Worm (Caenorhabditis elegans): ENCODE data around the gene tbx-40.
"Not testable (repeated sequence)": the region's sequence is repeated elsewhere in the genome, so short reads cannot be mapped to it uniquely, and the experiment has no call there.

tbx-40 gene

ce11 chrIV:15311590-15311989 lies 16.4 kb downstream of the tbx-40 start, which contains the start of gene Y73F8A.12:
Gene Y73F8A.12 (minus strand): TSS chrIV:15311690.
- TF ChIP-seq cog-1 (tag; optimal IDR thresholded peaks at IDR 0.05); flt-1 (GFP tag; IDR thresholded peaks at IDR 0.05); ztf-23 (GFP tag; IDR thresholded peaks at IDR 0.05): not testable (repeated sequence)

ce11 chrIV:15302151-15302550 lies 25.8 kb downstream of the tbx-40 start, which contains the start of gene best-21:
Gene best-21 (plus strand): TSS chrIV:15302451.
- no peak for TF ChIP-seq ztf-29 (GFP tag; IDR thresholded peaks at IDR 0.05)
- no peak for TF ChIP-seq ref-1 (GFP tag; conservative IDR thresholded peaks at IDR 0.05)
- no peak for TF ChIP-seq flt-1 (GFP tag; IDR thresholded peaks at IDR 0.05)
- TF ChIP-seq tab-1 (GFP tag; IDR thresholded peaks at IDR 0.05): no peak
- no peak for TF ChIP-seq T22C8.4 (GFP tag; IDR thresholded peaks at IDR 0.05)
- no peak for TF ChIP-seq cog-1 (tag; optimal IDR thresholded peaks at IDR 0.05)
- TF ChIP-seq ztf-23 (GFP tag; IDR thresholded peaks at IDR 0.05): no peak

- TF ChIP-seq T22C8.4 (GFP tag; IDR thresholded peaks at IDR 0.05): no peak
- TF ChIP-seq med-1 (GFP tag; optimal IDR thresholded peaks at IDR 0.05; ENCODE audit: insufficient read depth): no peak
- no peak for TF ChIP-seq ztf-23 (GFP tag; IDR thresholded peaks at IDR 0.05)
- TF ChIP-seq tab-1 (GFP tag; IDR thresholded peaks at IDR 0.05): no peak
- TF ChIP-seq ref-1 (GFP tag; conservative IDR thresholded peaks at IDR 0.05): no peak
- TF ChIP-seq klf-2 (GFP tag; conservative IDR thresholded peaks at IDR 0.05): no peak
- no peak for TF ChIP-seq ztf-29 (GFP tag; IDR thresholded peaks at IDR 0.05)
- TF ChIP-seq cog-1 (tag; optimal IDR thresholded peaks at IDR 0.05): no peak
- no peak for TF ChIP-seq flt-1 (GFP tag; IDR thresholded peaks at IDR 0.05)
Observed at ce11 chrIV:15300041-15300440, 28.0 kb downstream of the tbx-40 start.

ce11 chrIV:15294040-15294439 lies 34.0 kb downstream of the tbx-40 start, which contains the start of gene Y73F8A.10:
Gene Y73F8A.10 (plus strand): TSS chrIV:15294340.
- TF ChIP-seq cog-1 (tag; optimal IDR thresholded peaks at IDR 0.05) (no peak), ztf-29 (GFP tag; IDR thresholded peaks at IDR 0.05) (no peak), ztf-23 (GFP tag; IDR thresholded peaks at IDR 0.05) (no peak), klf-2 (GFP tag; conservative IDR thresholded peaks at IDR 0.05) (no peak), med-1 (GFP tag; optimal IDR thresholded peaks at IDR 0.05; ENCODE audit: insufficient read depth) (no peak), ref-1 (GFP tag; conservative IDR thresholded peaks at IDR 0.05) (no peak), tab-1 (GFP tag; IDR thresholded peaks at IDR 0.05) (no peak)

- TF ChIP-seq ref-1 (GFP tag; conservative IDR thresholded peaks at IDR 0.05): no peak
- no peak for TF ChIP-seq tab-1 (GFP tag; IDR thresholded peaks at IDR 0.05)
- TF ChIP-seq T22C8.4 (GFP tag; IDR thresholded peaks at IDR 0.05): no peak
- no peak for TF ChIP-seq klf-2 (GFP tag; conservative IDR thresholded peaks at IDR 0.05)
- no peak for TF ChIP-seq ztf-29 (GFP tag; IDR thresholded peaks at IDR 0.05)
- no peak for TF ChIP-seq med-1 (GFP tag; optimal IDR thresholded peaks at IDR 0.05; ENCODE audit: insufficient read depth)
- TF ChIP-seq cog-1 (tag; optimal IDR thresholded peaks at IDR 0.05): no peak
- TF ChIP-seq flt-1 (GFP tag; IDR thresholded peaks at IDR 0.05): no peak
- TF ChIP-seq ztf-23 (GFP tag; IDR thresholded peaks at IDR 0.05): no peak
Observed at ce11 chrIV:15291607-15292006, 36.4 kb downstream of the tbx-40 start, which contains the start of gene pqn-91. Gene pqn-91 (plus strand): TSS chrIV:15291907.

- TF ChIP-seq flt-1 (GFP tag; IDR thresholded peaks at IDR 0.05) (no peak), tab-1 (GFP tag; IDR thresholded peaks at IDR 0.05) (no peak), ztf-29 (GFP tag; IDR thresholded peaks at IDR 0.05) (no peak), med-1 (GFP tag; optimal IDR thresholded peaks at IDR 0.05; ENCODE audit: insufficient read depth) (no peak), klf-2 (GFP tag; conservative IDR thresholded peaks at IDR 0.05) (no peak), T22C8.4 (GFP tag; IDR thresholded peaks at IDR 0.05) (no peak), ref-1 (GFP tag; conservative IDR thresholded peaks at IDR 0.05) (no peak), ztf-23 (GFP tag; IDR thresholded peaks at IDR 0.05) (no peak), cog-1 (tag; optimal IDR thresholded peaks at IDR 0.05) (no peak)
Observed at ce11 chrIV:15291162-15291561, 36.8 kb downstream of the tbx-40 start, which contains the start of gene pqn-90. Gene pqn-90 (minus strand): TSS chrIV:15291262.

ce11 chrIV:15289508-15289907 lies 38.5 kb downstream of the tbx-40 start:
- TF ChIP-seq med-1 (GFP tag; optimal IDR thresholded peaks at IDR 0.05; ENCODE audit: insufficient read depth): peak; percentile 49
- TF ChIP-seq ref-1 (GFP tag; conservative IDR thresholded peaks at IDR 0.05): peak; percentile 76
- TF ChIP-seq ztf-29 (GFP tag; IDR thresholded peaks at IDR 0.05): no peak
- no peak for TF ChIP-seq cog-1 (tag; optimal IDR thresholded peaks at IDR 0.05)
- peak; percentile 87 for TF ChIP-seq tab-1 (GFP tag; IDR thresholded peaks at IDR 0.05)
- TF ChIP-seq ztf-23 (GFP tag; IDR thresholded peaks at IDR 0.05): no peak; the same call in 1 of the 2 replicates
- TF ChIP-seq flt-1 (GFP tag; IDR thresholded peaks at IDR 0.05): peak; percentile 90
- no peak for TF ChIP-seq klf-2 (GFP tag; conservative IDR thresholded peaks at IDR 0.05)
- TF ChIP-seq T22C8.4 (GFP tag; IDR thresholded peaks at IDR 0.05): peak; percentile 79

ce11 chrIV:15283617-15284016 lies 44.4 kb downstream of the tbx-40 start:
- TF ChIP-seq T22C8.4 (GFP tag; IDR thresholded peaks at IDR 0.05) (no peak), tab-1 (GFP tag; IDR thresholded peaks at IDR 0.05) (no peak), ztf-29 (GFP tag; IDR thresholded peaks at IDR 0.05) (no peak), med-1 (GFP tag; optimal IDR thresholded peaks at IDR 0.05; ENCODE audit: insufficient read depth) (no peak), cog-1 (tag; optimal IDR thresholded peaks at IDR 0.05) (no peak), ztf-23 (GFP tag; IDR thresholded peaks at IDR 0.05) (no peak), ref-1 (GFP tag; conservative IDR thresholded peaks at IDR 0.05) (no peak), flt-1 (GFP tag; IDR thresholded peaks at IDR 0.05) (no peak), klf-2 (GFP tag; conservative IDR thresholded peaks at IDR 0.05) (no peak)

ce11 chrIV:15280219-15280618 lies 47.8 kb downstream of the tbx-40 start:
- TF ChIP-seq klf-2 (GFP tag; conservative IDR thresholded peaks at IDR 0.05): no peak
- TF ChIP-seq tab-1 (GFP tag; IDR thresholded peaks at IDR 0.05): no peak
- TF ChIP-seq cog-1 (tag; optimal IDR thresholded peaks at IDR 0.05): no peak
- TF ChIP-seq flt-1 (GFP tag; IDR thresholded peaks at IDR 0.05): no peak
- TF ChIP-seq ztf-29 (GFP tag; IDR thresholded peaks at IDR 0.05): no peak

All from whole organism, midembryonic.